Worm (Caenorhabditis elegans): ENCODE results near the gene lis-1.

Gene lis-1

ce11 chrIII:13411202-13411601 is 34.7 kb upstream of the lis-1 start (continued):
- peak; percentile 62 for TF ChIP-seq ZK185.1 (tag; optimal IDR thresholded peaks at IDR 0.05; ENCODE audit: poor library complexity, severe bottlenecking)
- TF ChIP-seq chd-7 (tag; optimal IDR thresholded peaks at IDR 0.05) = no peak

ce11 chrIII:13409498-13409897 is 33.0 kb upstream of the lis-1 start, which contains the start of gene myo-6:
Gene myo-6, plus strand, starts transcription at chrIII:13409798.
- TF ChIP-seq Y67H2A.10 (GFP tag; conservative IDR thresholded peaks at IDR 0.05) (no peak), die-1 (tag; optimal IDR thresholded peaks at IDR 0.05) (no peak), zfh-2 (GFP tag; conservative IDR thresholded peaks at IDR 0.05) (no peak), K12H6.12 (tag; optimal IDR thresholded peaks at IDR 0.05) (no peak), F22D6.2 (tag; optimal IDR thresholded peaks at IDR 0.05) (no peak), T07F8.4 (tag; optimal IDR thresholded peaks at IDR 0.05) (no peak), ztf-3 (GFP tag; optimal IDR thresholded peaks at IDR 0.05) (no peak), cebp-1 (GFP tag; IDR thresholded peaks at IDR 0.05) (no peak), cebp-1 (tag; optimal IDR thresholded peaks at IDR 0.05) (no peak), athp-1 (tag; optimal IDR thresholded peaks at IDR 0.05) (no peak), nhr-179 (tag; optimal IDR thresholded peaks at IDR 0.05) (no peak), mel-28 (tag; optimal IDR thresholded peaks at IDR 0.05; ENCODE audit: borderline replicate concordance) (no peak), B0035.1 (tag; optimal IDR thresholded peaks at IDR 0.05) (no peak), ztf-6 (GFP tag; IDR thresholded peaks at IDR 0.05) (no peak), unc-130 (GFP tag; optimal IDR thresholded peaks at IDR 0.05) (no peak), C06A6.2 (GFP tag; conservative IDR thresholded peaks at IDR 0.05) (no peak)

ce11 chrIII:13405504-13405903 is 29.0 kb upstream of the lis-1 start, which contains the start of gene nas-1:
Gene nas-1, plus strand, starts transcription at chrIII:13405804.
- TF ChIP-seq hrde-1 (tag; optimal IDR thresholded peaks at IDR 0.05; ENCODE audit: borderline replicate concordance) (no peak), ceh-40 (GFP tag; IDR thresholded peaks at IDR 0.05) (no peak), chd-7 (tag; optimal IDR thresholded peaks at IDR 0.05) (no peak), F49E8.2 (tag; optimal IDR thresholded peaks at IDR 0.05; ENCODE audit: insufficient read depth) (no peak), lin-40 (tag; optimal IDR thresholded peaks at IDR 0.05) (no peak), lin-35 (GFP tag; optimal IDR thresholded peaks at IDR 0.05) (no peak)

ce11 chrIII:13404418-13404817 is 27.9 kb upstream of the lis-1 start, which contains the start of gene ttr-52:
Gene ttr-52, plus strand, starts transcription at chrIII:13404718.
- TF ChIP-seq dpff-1 (tag; optimal IDR thresholded peaks at IDR 0.05) (no peak), ceh-100 (GFP tag; IDR thresholded peaks at IDR 0.05) (no peak), mcd-1 (GFP tag; IDR thresholded peaks at IDR 0.05) (no peak), C17E4.6 (GFP tag; IDR thresholded peaks at IDR 0.05) (no peak), attf-3 (GFP tag; conservative IDR thresholded peaks at IDR 0.05) (no peak), Y53G8AR.9 (GFP tag; conservative IDR thresholded peaks at IDR 0.05) (no peak), madf-10 (tag; optimal IDR thresholded peaks at IDR 0.05) (no peak), B0336.3 (GFP tag; IDR thresholded peaks at IDR 0.05) (no peak), lin-54 (GFP tag; optimal IDR thresholded peaks at IDR 0.05) (no peak)

- TF ChIP-seq F57A8.1 (GFP tag; optimal IDR thresholded peaks at IDR 0.05) (no peak), nfya-2 (GFP tag; IDR thresholded peaks at IDR 0.05) (no peak), ceh-27 (GFP tag; optimal IDR thresholded peaks at IDR 0.05) (no peak), aptf-3 (GFP tag; IDR thresholded peaks at IDR 0.05) (no peak), attf-5 (GFP tag; optimal IDR thresholded peaks at IDR 0.05) (no peak), mxl-1 (tag; optimal IDR thresholded peaks at IDR 0.05) (no peak), F10E7.11 (tag; optimal IDR thresholded peaks at IDR 0.05) (no peak), unc-130 (GFP tag; optimal IDR thresholded peaks at IDR 0.05) (no peak), nfyb-1 (GFP tag; IDR thresholded peaks at IDR 0.05) (no peak), rcor-1 (GFP tag; IDR thresholded peaks at IDR 0.05) (no peak), Y67H2A.10 (GFP tag; conservative IDR thresholded peaks at IDR 0.05) (no peak), nhr-120 (GFP tag; IDR thresholded peaks at IDR 0.05) (no peak), tbx-9 (tag; optimal IDR thresholded peaks at IDR 0.05; ENCODE audit: borderline replicate concordance) (no peak)
These were observed 26.4 kb upstream of the lis-1 start, which contains the start of gene mig-18 for ce11 chrIII:13402934-13403333. Gene mig-18, plus strand, starts transcription at chrIII:13403234.
